Worm (Caenorhabditis elegans) whole organism, L4 larva: Measurements from ENCODE around the gene ZK632.9.
A peak's percentile ranks its signal among the peaks of the same experiment; 100 is the strongest.

ENCODE experiments used
- fkh-10 ChIP-seq: fragments of 150-350 bp; optimal IDR thresholded peaks from 2 replicates; lab custom pipeline; 2014; ENCODE audit warnings: missing biosample characterization, missing genetic modification reagents, missing genetic modification characterization
- lin-38 ChIP-seq: fragments of 200-800 bp; sonication (Bioruptor generic); IDR thresholded peaks from 2 replicates; pipeline ENCODE4 v1.3.6; 2022; ENCODE audit warnings: missing genetic modification reagents, missing genetic modification characterization, missing compliant biosample characterization
- nhr-237 ChIP-seq: sonication (generic microtip); optimal IDR thresholded peaks from 2 replicates; lab custom pipeline; 2017; ENCODE audit warnings: missing biosample characterization, missing genetic modification characterization
- ztf-11 ChIP-seq: fragments of 150-350 bp; optimal IDR thresholded peaks from 2 replicates; lab custom pipeline; 2014; ENCODE audit warnings: missing biosample characterization, missing genetic modification characterization

ce11 chrIII:9783133-9783590, 42.1 kb downstream of the ZK632.9 start:
- no peak for TF ChIP-seq nhr-237
- peak; percentile 62 for TF ChIP-seq lin-38 (GFP tag; lab: Robert Waterston, UW)
- TF ChIP-seq fkh-10 (GFP tag; lab: Kevin White, UChicago), result no peak
- no peak for TF ChIP-seq ztf-11 (tag; lab: Kevin White, UChicago)
